Fruit fly (Drosophila melanogaster) whole organism, embryonic: ENCODE measurements around the gene Nepl9.

Experiments
- Atf6 ChIP-seq: fragments of 200-800 bp; sonication (Bioruptor generic); IDR thresholded peaks from 2 replicates; pipeline ENCODE4 v1.3.6; 2022; ENCODE audit warnings: missing biosample characterization, missing genetic modification characterization
- BEAF-32 ChIP-seq: fragments of 200-800 bp; sonication (Bioruptor generic); optimal IDR thresholded peaks from 3 replicates; lab custom pipeline; 2017; ENCODE audit warnings: missing biosample characterization, missing genetic modification characterization, mild to moderate bottlenecking, moderate library complexity, missing genetic modification reagents
- CG10267 ChIP-seq: fragments of 200-800 bp; sonication (Bioruptor generic); optimal IDR thresholded peaks from 2 replicates; lab custom pipeline; 2018; ENCODE audit warnings: missing biosample characterization, mild to moderate bottlenecking, missing genetic modification characterization, moderate library complexity
- CG10654 ChIP-seq: fragments of 200-800 bp; sonication (Bioruptor generic); optimal IDR thresholded peaks from 2 replicates; lab custom pipeline; 2016; ENCODE audit warnings: missing biosample characterization, missing genetic modification characterization
- CG11085 ChIP-seq: fragments of 200-800 bp; sonication (Bioruptor generic); IDR thresholded peaks from 2 replicates; pipeline ENCODE4 v1.3.6; 2022; ENCODE audit warnings: missing biosample characterization, missing genetic modification characterization
- CG11504 ChIP-seq: fragments of 200-800 bp; sonication (Bioruptor generic); optimal IDR thresholded peaks from 3 replicates; lab custom pipeline; 2019; ENCODE audit warnings: missing biosample characterization, mild to moderate bottlenecking, missing genetic modification characterization, moderate library complexity
- CG12299 ChIP-seq: fragments of 200-800 bp; sonication (Bioruptor generic); optimal IDR thresholded peaks from 2 replicates; lab custom pipeline; 2018; ENCODE audit warnings: missing biosample characterization, mild to moderate bottlenecking, missing genetic modification characterization
- CG12744 ChIP-seq: fragments of 200-800 bp; sonication (Bioruptor generic); optimal IDR thresholded peaks from 2 replicates; lab custom pipeline; 2016; ENCODE audit warnings: missing biosample characterization, missing genetic modification characterization
- CG13287 ChIP-seq: fragments of 200-800 bp; sonication (Bioruptor generic); IDR thresholded peaks from 2 replicates; pipeline ENCODE4 v1.3.6; 2022; ENCODE audit warnings: missing biosample characterization, missing genetic modification characterization; ENCODE audit not compliant: partially characterized antibody
- CG14014 ChIP-seq: fragments of 200-800 bp; sonication (Bioruptor generic); IDR thresholded peaks from 2 replicates; pipeline ENCODE4 v1.3.6; 2022; ENCODE audit warnings: missing biosample characterization, missing genetic modification characterization
- CG15601 ChIP-seq: fragments of 200-800 bp; sonication (Bioruptor generic); optimal IDR thresholded peaks from 3 replicates; lab custom pipeline; 2019; ENCODE audit warnings: missing biosample characterization, mild to moderate bottlenecking, missing genetic modification characterization, moderate library complexity
- CG1602 ChIP-seq: fragments of 200-800 bp; sonication (Bioruptor generic); optimal IDR thresholded peaks from 3 replicates; lab custom pipeline; 2016; ENCODE audit warnings: missing biosample characterization, missing genetic modification characterization
- CG16813 ChIP-seq: fragments of 200-800 bp; sonication (Bioruptor generic); IDR thresholded peaks from 3 replicates; pipeline ENCODE4 v1.3.6; 2022; ENCODE audit warnings: missing biosample characterization, missing genetic modification characterization; ENCODE audit not compliant: partially characterized antibody
- CG17186 ChIP-seq: fragments of 200-800 bp; sonication (Bioruptor generic); optimal IDR thresholded peaks from 3 replicates; lab custom pipeline; 2017; ENCODE audit warnings: missing biosample characterization, missing genetic modification reagents, missing genetic modification characterization
- CG18262 ChIP-seq: fragments of 200-800 bp; optimal IDR thresholded peaks from 3 replicates; lab custom pipeline; 2019; ENCODE audit warnings: missing biosample characterization, mild to moderate bottlenecking, missing genetic modification characterization, moderate library complexity
- CG2712 ChIP-seq: fragments of 200-800 bp; optimal IDR thresholded peaks from 3 replicates; lab custom pipeline; 2019; ENCODE audit warnings: missing biosample characterization, mild to moderate bottlenecking, missing genetic modification characterization, moderate library complexity
- CG33557 ChIP-seq: fragments of 200-800 bp; sonication (Bioruptor generic); optimal IDR thresholded peaks from 2 replicates; lab custom pipeline; 2019; ENCODE audit warnings: missing biosample characterization, mild to moderate bottlenecking, missing genetic modification characterization, moderate library complexity
- CG6689 ChIP-seq: fragments of 200-800 bp; sonication (Bioruptor generic); IDR thresholded peaks from 2 replicates; pipeline ENCODE4 v1.3.6; 2022; ENCODE audit warnings: missing biosample characterization, missing genetic modification characterization
- CG6854 ChIP-seq: fragments of 200-800 bp; sonication (Bioruptor generic); optimal IDR thresholded peaks from 3 replicates; lab custom pipeline; 2017; ENCODE audit warnings: missing biosample characterization, mild to moderate bottlenecking, missing genetic modification characterization
- CG7271 ChIP-seq: fragments of 200-800 bp; sonication (Bioruptor generic); optimal IDR thresholded peaks from 2 replicates; lab custom pipeline; 2018; ENCODE audit warnings: missing biosample characterization, mild to moderate bottlenecking, missing genetic modification characterization, moderate library complexity
- CG7745 ChIP-seq: fragments of 200-800 bp; sonication (Bioruptor generic); optimal IDR thresholded peaks from 2 replicates; lab custom pipeline; 2018; ENCODE audit warnings: missing biosample characterization, mild to moderate bottlenecking, missing genetic modification characterization, moderate library complexity
- CG8281 ChIP-seq: fragments of 200-800 bp; sonication (Bioruptor generic); optimal IDR thresholded peaks from 2 replicates; lab custom pipeline; 2018; ENCODE audit warnings: missing biosample characterization, mild to moderate bottlenecking, missing genetic modification characterization, moderate library complexity
- CG8944 ChIP-seq: fragments of 200-800 bp; sonication (Bioruptor generic); optimal IDR thresholded peaks from 3 replicates; lab custom pipeline; 2016; ENCODE audit warnings: missing biosample characterization, missing genetic modification characterization
- CrebB ChIP-seq: fragments of 200-800 bp; sonication (Bioruptor generic); optimal IDR thresholded peaks from 3 replicates; lab custom pipeline; 2018; ENCODE audit warnings: missing biosample characterization, mild to moderate bottlenecking, missing genetic modification characterization
- D ChIP-seq, 2 experiments: fragments of 200-800 bp in 1 of 2; fragments of >200 bp in 1 of 2; sonication (Bioruptor generic) in 1 of 2; optimal IDR thresholded peaks; 2 replicates in 1 of 2; 3 replicates in 1 of 2; lab custom pipeline; 2017; ENCODE audit warnings: mild to moderate bottlenecking in 1 of 2, missing biosample characterization in 1 of 2, missing genetic modification characterization in 1 of 2, missing genetic modification reagents in 1 of 2
- Gug ChIP-seq: fragments of 200-800 bp; sonication (Bioruptor generic); IDR thresholded peaks from 4 replicates; pipeline ENCODE4 v1.3.6; 2022; ENCODE audit warnings: missing biosample characterization, missing genetic modification characterization
- Hand ChIP-seq: fragments of 200-800 bp; sonication (Bioruptor generic); optimal IDR thresholded peaks from 2 replicates; lab custom pipeline; 2017; ENCODE audit warnings: mild to moderate bottlenecking, missing biosample characterization, missing genetic modification reagents, missing genetic modification characterization
- Hr78 ChIP-seq, 2 experiments: fragments of 200-800 bp in 1 of 2; fragments of >200 bp in 1 of 2; sonication (Bioruptor generic) in 1 of 2; optimal IDR thresholded peaks; 2 replicates each; lab custom pipeline; 2017 to 2019; ENCODE audit warnings: missing biosample characterization in 2 of 2, missing genetic modification characterization in 2 of 2, mild to moderate bottlenecking in 1 of 2, moderate library complexity in 1 of 2
- Med ChIP-seq: fragments of 200-800 bp; sonication (Bioruptor generic); peaks from one replicate; lab custom pipeline; 2016; ENCODE audit warnings: missing biosample characterization, missing genetic modification characterization, mild to moderate bottlenecking, inconsistent platforms, moderate library complexity
- NC2α ChIP-seq: fragments of 200-800 bp; sonication (Bioruptor generic); optimal IDR thresholded peaks from 2 replicates; lab custom pipeline; 2016; ENCODE audit warnings: missing biosample characterization, missing genetic modification characterization
- Pdp1 ChIP-seq, 2 experiments: fragments of 200-800 bp; sonication (Bioruptor generic); optimal IDR thresholded peaks; 3 replicates each; lab custom pipeline; 2016; ENCODE audit warnings: missing biosample characterization in 2 of 2, missing genetic modification characterization in 2 of 2, mild to moderate bottlenecking in 1 of 2, moderate library complexity in 1 of 2
- Scr ChIP-seq: fragments of 200-800 bp; sonication (Bioruptor generic); IDR thresholded peaks from 2 replicates; pipeline ENCODE4 v1.3.6; 2022; ENCODE audit warnings: missing biosample characterization, missing genetic modification characterization; ENCODE audit not compliant: partially characterized antibody
- bcd ChIP-seq: fragments of 200-800 bp; sonication (Bioruptor generic); optimal IDR thresholded peaks from 2 replicates; lab custom pipeline; 2017; ENCODE audit warnings: missing biosample characterization, mild to moderate bottlenecking, missing genetic modification characterization
- gce ChIP-seq: fragments of 200-800 bp; sonication (Bioruptor generic); IDR thresholded peaks from 3 replicates; pipeline ENCODE4 v1.3.6; 2022; ENCODE audit warnings: missing biosample characterization, missing genetic modification characterization
- gsb ChIP-seq: fragments of 200-800 bp; sonication (Bioruptor generic); IDR thresholded peaks from 2 replicates; pipeline ENCODE4 v1.3.6; 2022; ENCODE audit warnings: missing biosample characterization, missing genetic modification characterization
- h ChIP-seq: fragments of >200 bp; optimal IDR thresholded peaks from 2 replicates; lab custom pipeline; 2017
- klu ChIP-seq: fragments of 200-800 bp; sonication (Bioruptor generic); IDR thresholded peaks from 2 replicates; pipeline ENCODE4 v1.3.6; 2022; ENCODE audit warnings: missing biosample characterization, missing genetic modification characterization
- knrl ChIP-seq: fragments of 200-800 bp; sonication (Bioruptor generic); IDR thresholded peaks from 3 replicates; pipeline ENCODE4 v1.3.6; 2022; ENCODE audit warnings: missing biosample characterization, missing genetic modification characterization; ENCODE audit not compliant: partially characterized antibody
- lilli ChIP-seq: fragments of 200-800 bp; sonication (Bioruptor generic); optimal IDR thresholded peaks from 3 replicates; lab custom pipeline; 2016; ENCODE audit warnings: missing biosample characterization, missing genetic modification characterization
- mld ChIP-seq: fragments of 200-800 bp; sonication (Bioruptor generic); IDR thresholded peaks from 3 replicates; pipeline ENCODE4 v1.3.6; 2022; ENCODE audit warnings: missing biosample characterization, missing genetic modification characterization; ENCODE audit not compliant: partially characterized antibody
- onecut ChIP-seq: fragments of 200-800 bp; sonication (Bioruptor generic); IDR thresholded peaks from 2 replicates; pipeline ENCODE4 v1.3.6; 2022; ENCODE audit warnings: missing biosample characterization, missing genetic modification characterization
- pho ChIP-seq: fragments of 200-800 bp; sonication (Bioruptor generic); optimal IDR thresholded peaks from 2 replicates; lab custom pipeline; 2016; ENCODE audit warnings: missing biosample characterization, missing genetic modification characterization
- phol ChIP-seq: fragments of 200-800 bp; sonication (Bioruptor generic); optimal IDR thresholded peaks from 3 replicates; lab custom pipeline; 2018; ENCODE audit warnings: missing biosample characterization, mild to moderate bottlenecking, missing genetic modification characterization, moderate library complexity
- pnt ChIP-seq: fragments of 200-800 bp; sonication (Bioruptor generic); optimal IDR thresholded peaks from 3 replicates; lab custom pipeline; 2016; ENCODE audit warnings: missing biosample characterization, missing genetic modification characterization
- row ChIP-seq: fragments of 200-800 bp; sonication (Bioruptor generic); IDR thresholded peaks from 3 replicates; pipeline ENCODE4 v1.3.6; 2022; ENCODE audit warnings: missing biosample characterization, missing genetic modification characterization
- stc ChIP-seq: fragments of 200-800 bp; sonication (Bioruptor generic); IDR thresholded peaks from 2 replicates; pipeline ENCODE4 v1.3.6; 2022; ENCODE audit warnings: missing biosample characterization, missing genetic modification characterization
- z ChIP-seq: fragments of 200-800 bp; sonication (Bioruptor generic); IDR thresholded peaks from 3 replicates; pipeline ENCODE4 v1.3.6; 2022; ENCODE audit warnings: missing biosample characterization, missing genetic modification characterization
- zf30C ChIP-seq: fragments of 200-800 bp; sonication (Bioruptor generic); optimal IDR thresholded peaks from 3 replicates; lab custom pipeline; 2018; ENCODE audit warnings: missing biosample characterization, mild to moderate bottlenecking, missing genetic modification characterization
- zfh1 ChIP-seq: fragments of 200-800 bp; sonication (Bioruptor generic); IDR thresholded peaks from 3 replicates; pipeline ENCODE4 v1.3.6; 2022; ENCODE audit warnings: missing biosample characterization, missing genetic modification characterization

Gene Nepl9

dm6 chr2L:16837158-16837557, at the start of gene Nepl9:
Gene Nepl9, minus strand, starts transcription at chr2L:16837258.
- peak in 1 of 2 experiments; percentile 5 for TF ChIP-seq Pdp1 (GFP tag; optimal IDR thresholded peaks at IDR 0.05; lab: Kevin White, UChicago)
- no peak for TF ChIP-seq CG33557 (GFP tag; lab: Kevin White, UChicago)

- TF ChIP-seq NC2α (GFP tag; lab: Kevin White, UChicago) = no peak
- no peak for TF ChIP-seq h (lab: Kevin White, UChicago)
- no peak for TF ChIP-seq CG12744 (GFP tag; lab: Kevin White, UChicago)
- no peak for TF ChIP-seq onecut (GFP tag; lab: Robert Waterston, UW)
- no peak for TF ChIP-seq Gug (GFP tag; lab: Robert Waterston, UW)
- no peak for TF ChIP-seq stc (GFP tag; lab: Robert Waterston, UW)
- no peak for TF ChIP-seq z
- TF ChIP-seq zf30C (GFP tag; lab: Kevin White, UChicago) = no peak
- TF ChIP-seq gce (GFP tag; lab: Robert Waterston, UW) = no peak
- no peak for TF ChIP-seq CrebB (tag; lab: Kevin White, UChicago)
- no peak for TF ChIP-seq CG8944 (GFP tag; lab: Kevin White, UChicago)
- no peak for TF ChIP-seq CG11085 (GFP tag; lab: Robert Waterston, UW)
- no peak for TF ChIP-seq CG2712 (tag; lab: Kevin White, UChicago)
- no peak for TF ChIP-seq lilli
- TF ChIP-seq CG13287 (GFP tag; lab: Robert Waterston, UW) = peak; percentile 34; the same call in 1 of the 2 replicates
- TF ChIP-seq CG1602 (GFP tag; lab: Kevin White, UChicago) = no peak
- TF ChIP-seq Hand = no peak
- no peak for TF ChIP-seq CG10654
- TF ChIP-seq phol (tag; lab: Kevin White, UChicago) = no peak
- TF ChIP-seq pho (GFP tag; lab: Kevin White, UChicago) = no peak
- no peak for TF ChIP-seq knrl (GFP tag; lab: Robert Waterston, UW)
- no peak for TF ChIP-seq CG6689 (GFP tag; lab: Robert Waterston, UW)
- no peak for TF ChIP-seq CG7271
- TF ChIP-seq gsb = no peak
- TF ChIP-seq Atf6 = no peak
- TF ChIP-seq CG16813 (GFP tag; lab: Robert Waterston, UW) = no peak
- TF ChIP-seq klu (GFP tag; lab: Robert Waterston, UW) = no peak
- TF ChIP-seq CG15601 (tag; lab: Kevin White, UChicago) = no peak
- TF ChIP-seq CG17186 = no peak
- TF ChIP-seq Med (GFP tag; lab: Kevin White, UChicago) = peak; percentile 65
- TF ChIP-seq pnt (GFP tag; lab: Kevin White, UChicago) = no peak
- TF ChIP-seq CG12299 (tag; lab: Kevin White, UChicago) = no peak
- no peak for TF ChIP-seq bcd (GFP tag; lab: Kevin White, UChicago)
- TF ChIP-seq Hr78 (GFP tag; optimal IDR thresholded peaks at IDR 0.05; lab: Kevin White, UChicago) = peak in 1 of 2 experiments; percentile 45
- no peak for TF ChIP-seq D (optimal IDR thresholded peaks at IDR 0.05; lab: Kevin White, UChicago)
- TF ChIP-seq D (GFP tag; optimal IDR thresholded peaks at IDR 0.05; lab: Kevin White, UChicago) = no peak
- no peak for TF ChIP-seq mld (GFP tag; lab: Robert Waterston, UW)
- no peak for TF ChIP-seq Scr
- TF ChIP-seq row (GFP tag; lab: Robert Waterston, UW) = no peak
- peak; percentile 3 for TF ChIP-seq CG8281 (tag; lab: Kevin White, UChicago)
- TF ChIP-seq CG14014 (GFP tag; lab: Robert Waterston, UW) = no peak
- no peak for TF ChIP-seq CG10267 (tag; lab: Kevin White, UChicago)
- TF ChIP-seq CG6854 (GFP tag; lab: Kevin White, UChicago) = no peak
- TF ChIP-seq zfh1 (GFP tag; lab: Robert Waterston, UW) = no peak
- TF ChIP-seq CG7745 = no peak
- no peak for TF ChIP-seq BEAF-32 (GFP tag; lab: Kevin White, UChicago)
- TF ChIP-seq CG18262 (tag; lab: Kevin White, UChicago) = no peak
- TF ChIP-seq CG11504 = no peak
These were observed 49.4 kb upstream of the Nepl9 start for dm6 chr2L:16886459-16886858.
